Worm (Caenorhabditis elegans) whole organism, midembryonic: ENCODE results near the gene pmk-1.
"Not testable (repeated sequence)": the region's sequence is repeated elsewhere in the genome, so short reads cannot be mapped to it uniquely, and the experiment has no call there.

Experiments
- T22C8.4 ChIP-seq: fragments of 200-800 bp; sonication (Bioruptor generic); IDR thresholded peaks from 2 replicates; pipeline ENCODE4 v1.3.6; 2022; ENCODE audit warnings: missing genetic modification characterization, missing compliant biosample characterization
- cog-1 ChIP-seq: sonication (generic microtip); optimal IDR thresholded peaks from 2 replicates; lab custom pipeline; 2016; ENCODE audit warnings: missing genetic modification characterization, missing compliant biosample characterization
- flt-1 ChIP-seq: fragments of 200-800 bp; sonication (Bioruptor generic); IDR thresholded peaks from 2 replicates; pipeline ENCODE4 v1.3.6; 2022; ENCODE audit warnings: missing genetic modification characterization, missing compliant biosample characterization
- klf-2 ChIP-seq: fragments of 200-800 bp; sonication (Bioruptor generic); conservative IDR thresholded peaks from 2 replicates; pipeline ENCODE4 v1.3.6; 2022; ENCODE audit warnings: missing genetic modification reagents, missing genetic modification characterization, missing compliant biosample characterization
- med-1 ChIP-seq: sonication (generic microtip); optimal IDR thresholded peaks from 2 replicates; lab custom pipeline; 2017; ENCODE audit warnings: missing genetic modification characterization, mild to moderate bottlenecking, missing compliant biosample characterization, antibody characterized with exemption, missing genetic modification reagents; ENCODE audit not compliant: insufficient read depth
- ref-1 ChIP-seq: fragments of 200-800 bp; sonication (Bioruptor generic); conservative IDR thresholded peaks from 2 replicates; pipeline ENCODE4 v1.3.6; 2022; ENCODE audit warnings: missing genetic modification reagents, missing genetic modification characterization, missing compliant biosample characterization
- tab-1 ChIP-seq: fragments of 200-800 bp; sonication (Bioruptor generic); IDR thresholded peaks from 2 replicates; pipeline ENCODE4 v1.3.6; 2022; ENCODE audit warnings: missing genetic modification characterization, missing compliant biosample characterization
- ztf-23 ChIP-seq: fragments of 200-800 bp; sonication (Bioruptor generic); IDR thresholded peaks from 2 replicates; pipeline ENCODE4 v1.3.6; 2022; ENCODE audit warnings: missing genetic modification reagents, missing genetic modification characterization, missing compliant biosample characterization
- ztf-29 ChIP-seq: fragments of 200-800 bp; sonication (Bioruptor generic); IDR thresholded peaks from 2 replicates; pipeline ENCODE4 v1.3.6; 2022; ENCODE audit warnings: missing genetic modification reagents, missing genetic modification characterization, missing compliant biosample characterization

pmk-1 gene

ce11 chrIV:8115462-8115861, 33.1 kb upstream of the pmk-1 start, which contains the start of gene irld-8:
irld-8 (plus strand) TSS chrIV:8115762.
- TF ChIP-seq ref-1 (GFP tag; lab: Robert Waterston, UW) (no peak), T22C8.4 (GFP tag; lab: Robert Waterston, UW) (no peak), flt-1 (no peak), ztf-29 (no peak), cog-1 (tag; lab: Kevin White, UChicago) (no peak), klf-2 (no peak), ztf-23 (GFP tag; lab: Robert Waterston, UW) (no peak), med-1 (GFP tag; lab: Kevin White, UChicago) (no peak), tab-1 (GFP tag; lab: Robert Waterston, UW) (no peak)

ce11 chrIV:8118790-8119189, 29.8 kb upstream of the pmk-1 start, which contains the start of gene F42G8.8:
F42G8.8 (plus strand) TSS chrIV:8119090.
- TF ChIP-seq cog-1 (tag; lab: Kevin White, UChicago) (no peak), ref-1 (GFP tag; lab: Robert Waterston, UW) (no peak), klf-2 (no peak), tab-1 (GFP tag; lab: Robert Waterston, UW) (no peak), ztf-23 (GFP tag; lab: Robert Waterston, UW) (no peak), med-1 (GFP tag; lab: Kevin White, UChicago) (no peak), flt-1 (no peak), T22C8.4 (GFP tag; lab: Robert Waterston, UW) (no peak), ztf-29 (no peak)

ce11 chrIV:8122349-8122748, 26.2 kb upstream of the pmk-1 start, which contains the start of gene erp-44.3:
erp-44.3 (plus strand) TSS chrIV:8122649.
- not testable (repeated sequence) for TF ChIP-seq ref-1 (GFP tag; lab: Robert Waterston, UW); ztf-23 (GFP tag; lab: Robert Waterston, UW); ztf-29

- no peak for TF ChIP-seq flt-1
- no peak for TF ChIP-seq ztf-23 (GFP tag; lab: Robert Waterston, UW)
- no peak for TF ChIP-seq med-1 (GFP tag; lab: Kevin White, UChicago)
- no peak for TF ChIP-seq cog-1 (tag; lab: Kevin White, UChicago)
- TF ChIP-seq ref-1 (GFP tag; lab: Robert Waterston, UW): no peak
- TF ChIP-seq T22C8.4 (GFP tag; lab: Robert Waterston, UW): no peak
- no peak for TF ChIP-seq klf-2
- TF ChIP-seq ztf-29: no peak
Measured at ce11 chrIV:8126902-8127301, 21.7 kb upstream of the pmk-1 start, which contains the start of gene ceph-41. ceph-41 (plus strand) TSS chrIV:8127202.

DNA sequence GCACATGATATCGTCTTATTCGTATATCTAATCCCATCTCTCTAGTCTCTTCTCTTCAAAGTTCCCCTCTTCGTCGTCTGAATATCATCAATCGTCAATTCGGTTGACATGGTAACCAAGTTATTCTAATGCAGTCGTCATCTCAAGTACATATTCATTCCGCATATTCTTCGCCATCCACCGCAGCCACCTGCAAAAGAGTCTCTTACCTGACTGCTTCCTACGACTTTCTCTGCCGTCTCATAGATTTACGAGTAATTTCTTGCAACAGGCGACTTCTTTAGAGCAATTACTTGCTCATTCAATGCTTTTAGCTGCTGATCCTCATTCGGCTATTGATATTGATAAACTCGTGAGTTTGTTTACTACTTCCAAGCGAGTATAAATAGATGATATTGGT, 21.2 kb upstream of the pmk-1 start:
- TF ChIP-seq flt-1: no peak
- TF ChIP-seq tab-1 (GFP tag; lab: Robert Waterston, UW): no peak
- no peak for TF ChIP-seq cog-1 (tag; lab: Kevin White, UChicago)
- TF ChIP-seq T22C8.4 (GFP tag; lab: Robert Waterston, UW): no peak
- TF ChIP-seq ref-1 (GFP tag; lab: Robert Waterston, UW): no peak

DNA sequence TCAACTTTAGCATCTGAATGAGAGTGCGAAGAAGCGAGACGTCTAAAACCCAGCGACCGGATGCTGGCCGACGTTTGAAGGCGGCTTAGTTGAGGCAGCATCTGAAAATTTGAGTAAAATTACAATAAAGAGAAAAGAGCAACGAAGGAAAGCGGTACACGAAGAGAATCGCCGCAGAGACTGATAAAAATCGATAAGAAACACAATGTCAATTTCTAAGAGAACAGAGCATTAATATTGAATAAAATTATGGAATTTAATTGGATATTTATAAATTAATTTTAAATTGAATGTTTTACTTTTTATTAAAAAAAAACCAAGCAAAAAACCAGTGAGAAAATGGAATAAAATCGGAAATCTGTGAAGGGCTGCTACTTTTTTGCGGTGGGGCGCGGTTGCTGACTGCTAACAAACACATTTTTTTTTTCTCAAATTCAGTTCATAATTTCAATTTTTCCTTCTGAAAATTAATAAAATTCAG, 18.4 kb upstream of the pmk-1 start, which contains the start of the genes ndub-11 and moc-3:
TSS of gene ndub-11 (minus strand) at position 101 of the 481 bp plus-strand sequence.
TSS of gene moc-3 (plus strand) at position 431 of the 481 bp plus-strand sequence.
- no peak for TF ChIP-seq cog-1 (tag; lab: Kevin White, UChicago)
- no peak for TF ChIP-seq med-1 (GFP tag; lab: Kevin White, UChicago)
- no peak for TF ChIP-seq ref-1 (GFP tag; lab: Robert Waterston, UW)
- TF ChIP-seq T22C8.4 (GFP tag; lab: Robert Waterston, UW): no peak
- TF ChIP-seq ztf-29: no peak

- no peak for TF ChIP-seq med-1 (GFP tag; lab: Kevin White, UChicago)
Measured at ce11 chrIV:8133536-8133935, 15.1 kb upstream of the pmk-1 start, which contains the start of gene sph-1. sph-1 (minus strand) TSS chrIV:8133558.

DNA sequence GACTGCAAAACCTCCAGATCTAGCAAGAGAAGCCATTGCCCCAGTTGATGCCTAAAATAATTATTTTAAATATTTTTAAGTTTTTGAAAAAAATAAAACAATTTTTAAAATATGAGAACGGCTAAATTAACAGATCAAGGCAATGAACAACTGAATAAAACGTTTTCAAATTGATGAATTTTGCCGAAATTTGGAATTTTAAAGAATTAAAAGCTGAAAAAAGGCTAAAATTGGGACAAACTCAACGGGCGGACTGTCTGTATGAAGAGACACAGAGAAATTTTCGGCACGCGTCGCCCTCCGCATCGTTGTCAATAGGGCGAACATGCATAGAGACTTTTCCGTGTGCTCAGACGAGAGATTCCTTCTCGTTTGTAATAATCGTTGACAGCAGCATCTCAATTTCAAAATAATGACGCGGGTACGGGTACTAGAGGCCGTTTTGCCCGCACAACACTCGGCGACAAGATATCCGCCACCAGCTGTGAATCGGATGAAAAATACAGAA, 12.5 kb upstream of the pmk-1 start, which contains the start of the genes isp-1 and islo-1:
TSS of gene isp-1 (minus strand) at position 51 of the 508 bp plus-strand sequence.
TSS of gene islo-1 (plus strand) at position 385 of the 508 bp plus-strand sequence.
- TF ChIP-seq ref-1 (GFP tag; lab: Robert Waterston, UW) (no peak), med-1 (GFP tag; lab: Kevin White, UChicago) (no peak), ztf-23 (GFP tag; lab: Robert Waterston, UW) (0 out of 2 replicates have a peak, but pooled peaks have one; percentile 31), T22C8.4 (GFP tag; lab: Robert Waterston, UW) (no peak), flt-1 (no peak), klf-2 (no peak), ztf-29 (no peak), tab-1 (GFP tag; lab: Robert Waterston, UW) (0 out of 2 replicates have a peak, but pooled peaks have one; percentile 16), cog-1 (tag; lab: Kevin White, UChicago) (no peak)

DNA sequence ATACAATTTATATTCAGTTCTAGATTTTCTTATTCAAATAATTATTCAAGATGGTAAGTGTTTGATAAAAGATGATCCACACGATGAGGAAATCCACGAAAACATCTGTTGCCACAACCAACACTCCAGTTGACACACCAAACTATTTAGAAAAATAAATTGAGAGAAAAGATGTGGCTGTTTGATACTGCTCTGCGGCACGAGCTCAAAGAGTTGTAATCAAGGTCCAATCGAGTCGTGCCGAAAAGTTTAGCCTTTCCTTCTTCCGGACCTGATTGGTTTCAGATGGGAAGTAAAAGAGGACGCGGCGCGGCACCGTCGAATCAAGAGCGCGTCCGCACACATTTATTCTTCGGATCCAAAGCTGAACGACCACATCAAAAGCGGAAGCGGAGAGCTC, 12.0 kb upstream of the pmk-1 start:
- TF ChIP-seq ztf-29: no peak
- TF ChIP-seq klf-2: no peak
- TF ChIP-seq cog-1 (tag; lab: Kevin White, UChicago): no peak
- TF ChIP-seq tab-1 (GFP tag; lab: Robert Waterston, UW): no peak
- no peak for TF ChIP-seq ztf-23 (GFP tag; lab: Robert Waterston, UW)
- TF ChIP-seq med-1 (GFP tag; lab: Kevin White, UChicago): no peak
- no peak for TF ChIP-seq flt-1
- no peak for TF ChIP-seq T22C8.4 (GFP tag; lab: Robert Waterston, UW)
- TF ChIP-seq ref-1 (GFP tag; lab: Robert Waterston, UW): no peak

DNA sequence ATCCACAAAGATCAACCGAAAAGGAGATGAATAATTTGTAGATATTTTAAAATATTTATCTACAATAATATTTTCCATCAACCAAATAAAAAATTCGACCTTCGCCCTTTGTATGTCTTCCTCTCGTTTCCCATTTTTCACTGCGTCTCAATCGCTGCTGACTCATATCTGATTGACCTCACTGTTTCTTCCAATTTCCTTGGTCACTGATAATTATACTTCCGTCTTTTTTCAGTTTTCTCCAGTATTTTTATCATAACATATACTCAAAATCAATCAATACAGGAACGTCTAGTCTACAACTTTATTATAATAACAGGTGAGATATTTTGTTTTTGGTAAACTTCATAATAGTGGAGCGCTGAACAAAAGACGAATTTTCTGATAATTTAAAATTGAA, 9.6 kb upstream of the pmk-1 start, which contains the start of gene pmk-3:
TSS of gene pmk-3 (plus strand) at position 236 of the 400 bp plus-strand sequence.
- TF ChIP-seq T22C8.4 (GFP tag; lab: Robert Waterston, UW): no peak
- TF ChIP-seq ztf-29: no peak
- TF ChIP-seq med-1 (GFP tag; lab: Kevin White, UChicago): no peak
- TF ChIP-seq cog-1 (tag; lab: Kevin White, UChicago): no peak
- no peak for TF ChIP-seq flt-1
- TF ChIP-seq klf-2: no peak
- TF ChIP-seq ztf-23 (GFP tag; lab: Robert Waterston, UW): no peak
- no peak for TF ChIP-seq tab-1 (GFP tag; lab: Robert Waterston, UW)
- TF ChIP-seq ref-1 (GFP tag; lab: Robert Waterston, UW): no peak
